Fruit fly (Drosophila melanogaster): Measurements from ENCODE around the gene CG15882.

- TF ChIP-seq cic (GFP tag; optimal IDR thresholded peaks at IDR 0.05) = no peak
- TF ChIP-seq Clk (GFP tag; optimal IDR thresholded peaks at IDR 0.05) = no peak
- TF ChIP-seq Mnt (GFP tag; optimal IDR thresholded peaks at IDR 0.05) = no peak
Measured at dm6 chrX:19147939-19148641, 23.9 kb upstream of the CG15882 start.

Measured in whole organism, adult.